Worm (Caenorhabditis elegans) whole organism, midembryonic: ENCODE measurements around the gene C23H5.8.

Experiments
- T22C8.4 ChIP-seq: fragments of 200-800 bp; sonication (Bioruptor generic); IDR thresholded peaks from 2 replicates; pipeline ENCODE4 v1.3.6; 2022; ENCODE audit warnings: missing genetic modification characterization, missing compliant biosample characterization
- cog-1 ChIP-seq: sonication (generic microtip); optimal IDR thresholded peaks from 2 replicates; lab custom pipeline; 2016; ENCODE audit warnings: missing genetic modification characterization, missing compliant biosample characterization
- tab-1 ChIP-seq: fragments of 200-800 bp; sonication (Bioruptor generic); IDR thresholded peaks from 2 replicates; pipeline ENCODE4 v1.3.6; 2022; ENCODE audit warnings: missing genetic modification characterization, missing compliant biosample characterization
- ztf-29 ChIP-seq: fragments of 200-800 bp; sonication (Bioruptor generic); IDR thresholded peaks from 2 replicates; pipeline ENCODE4 v1.3.6; 2022; ENCODE audit warnings: missing genetic modification reagents, missing genetic modification characterization, missing compliant biosample characterization

ce11 chrIV:2122488-2122887, 9.3 kb upstream of the C23H5.8 start, which contains the start of gene glb-7:
- TF ChIP-seq tab-1 (GFP tag; lab: Robert Waterston, UW) (no peak), ztf-29 (GFP tag; lab: Robert Waterston, UW) (no peak), cog-1 (tag; lab: Kevin White, UChicago) (no peak), T22C8.4 (no peak)
